Fruit fly (Drosophila melanogaster): ENCODE data around the gene ntc.

The ntc gene

dm6 chr3L:3802677-3803076 lies 3.6 kb downstream of the ntc start (continued):
- TF ChIP-seq CG16813 (GFP tag; IDR thresholded peaks at IDR 0.05; ENCODE audit: partially characterized antibody): no peak
- peak; percentile 60 for TF ChIP-seq org-1 (GFP tag; optimal IDR thresholded peaks at IDR 0.05)
- TF ChIP-seq CG13287 (GFP tag; IDR thresholded peaks at IDR 0.05; ENCODE audit: partially characterized antibody): no peak
- peak; percentile 62 for TF ChIP-seq nmo (GFP tag; optimal IDR thresholded peaks at IDR 0.05)
- peak; percentile 80; the same call in 2 of the 3 replicates for TF ChIP-seq so (GFP tag; IDR thresholded peaks at IDR 0.05)
- TF ChIP-seq prd (optimal IDR thresholded peaks at IDR 0.05): no peak
- TF ChIP-seq prd (GFP tag; IDR thresholded peaks at IDR 0.05): peak; percentile 86
- 0 out of 2 replicates have a peak, but pooled peaks have one; percentile 25 for TF ChIP-seq gt (GFP tag; IDR thresholded peaks at IDR 0.05)
- peak; percentile 47 for TF ChIP-seq CG12942 (GFP tag; optimal IDR thresholded peaks at IDR 0.05)
- TF ChIP-seq seq (GFP tag; IDR thresholded peaks at IDR 0.05): peak; percentile 74
- TF ChIP-seq gfzf (GFP tag; optimal IDR thresholded peaks at IDR 0.05): no peak
- peak; percentile 89 for TF ChIP-seq abd-A (tag; optimal IDR thresholded peaks at IDR 0.05)
- peak; percentile 42 for TF ChIP-seq CG1602 (GFP tag; optimal IDR thresholded peaks at IDR 0.05)
- peak; percentile 12 for TF ChIP-seq CG5245 (GFP tag; optimal IDR thresholded peaks at IDR 0.05)
- TF ChIP-seq CG30403 (GFP tag; optimal IDR thresholded peaks at IDR 0.05): peak; percentile 73
- TF ChIP-seq Ets65A (GFP tag): peak; percentile 94
- no peak for TF ChIP-seq MESR4 (GFP tag; optimal IDR thresholded peaks at IDR 0.05)
- TF ChIP-seq Abd-B (GFP tag; optimal IDR thresholded peaks at IDR 0.05): peak; percentile 60
- TF ChIP-seq Rx (GFP tag; IDR thresholded peaks at IDR 0.05): peak; percentile 58
- peak; percentile 41 for TF ChIP-seq vfl (GFP tag; optimal IDR thresholded peaks at IDR 0.05)
- TF ChIP-seq dan (GFP tag; IDR thresholded peaks at IDR 0.05): no peak
- 0 out of 2 replicates have a peak, but pooled peaks have one; percentile 48 for TF ChIP-seq Lim3 (GFP tag; IDR thresholded peaks at IDR 0.05)
- no peak for TF ChIP-seq oc (tag; optimal IDR thresholded peaks at IDR 0.05)
- TF ChIP-seq Hr78 (GFP tag; optimal IDR thresholded peaks at IDR 0.05): no peak
- peak; percentile 92 for TF ChIP-seq slbo (GFP tag; IDR thresholded peaks at IDR 0.05)
- TF ChIP-seq CG11093 (GFP tag; IDR thresholded peaks at IDR 0.05): no peak
- TF ChIP-seq CG2129 (GFP tag; IDR thresholded peaks at IDR 0.05; ENCODE audit: partially characterized antibody): no peak
- no peak for TF ChIP-seq tll (GFP tag; optimal IDR thresholded peaks at IDR 0.05)
- TF ChIP-seq ranshi (GFP tag; IDR thresholded peaks at IDR 0.05): peak; percentile 73
- peak; percentile 76 for TF ChIP-seq pnt (GFP tag; optimal IDR thresholded peaks at IDR 0.05)
- peak; percentile 70 for TF ChIP-seq fu2 (GFP tag; optimal IDR thresholded peaks at IDR 0.05)
- peak; percentile 87 for TF ChIP-seq CG32532 (GFP tag; IDR thresholded peaks at IDR 0.05)
- TF ChIP-seq esg (GFP tag; conservative IDR thresholded peaks at IDR 0.05): peak; percentile 75
- peak; percentile 5 for TF ChIP-seq pzg (GFP tag; optimal IDR thresholded peaks at IDR 0.05)
- no peak for TF ChIP-seq hb (GFP tag; IDR thresholded peaks at IDR 0.05; ENCODE audit: partially characterized antibody)
- no peak for TF ChIP-seq CG4617 (GFP tag; optimal IDR thresholded peaks at IDR 0.05; ENCODE audit: borderline replicate concordance)
- peak; percentile 74 for TF ChIP-seq pho (GFP tag; optimal IDR thresholded peaks at IDR 0.05)
- TF ChIP-seq CG12391 (tag; optimal IDR thresholded peaks at IDR 0.05): peak; percentile 78
- TF ChIP-seq Hmr (GFP tag; optimal IDR thresholded peaks at IDR 0.05): peak; percentile 91
- TF ChIP-seq CG6854 (GFP tag; optimal IDR thresholded peaks at IDR 0.05): peak; percentile 66
- no peak; the same call in 1 of the 2 replicates for TF ChIP-seq peb (GFP tag; IDR thresholded peaks at IDR 0.05)
- peak; percentile 34 for TF ChIP-seq CG15011 (GFP tag; optimal IDR thresholded peaks at IDR 0.05)
- peak; percentile 72 for TF ChIP-seq CG11504 (tag; optimal IDR thresholded peaks at IDR 0.05)
- TF ChIP-seq CG9876 (GFP tag; optimal IDR thresholded peaks at IDR 0.05): peak; percentile 51
